Fruit fly (Drosophila melanogaster): ENCODE results near the gene kud.

kud gene

DNA sequence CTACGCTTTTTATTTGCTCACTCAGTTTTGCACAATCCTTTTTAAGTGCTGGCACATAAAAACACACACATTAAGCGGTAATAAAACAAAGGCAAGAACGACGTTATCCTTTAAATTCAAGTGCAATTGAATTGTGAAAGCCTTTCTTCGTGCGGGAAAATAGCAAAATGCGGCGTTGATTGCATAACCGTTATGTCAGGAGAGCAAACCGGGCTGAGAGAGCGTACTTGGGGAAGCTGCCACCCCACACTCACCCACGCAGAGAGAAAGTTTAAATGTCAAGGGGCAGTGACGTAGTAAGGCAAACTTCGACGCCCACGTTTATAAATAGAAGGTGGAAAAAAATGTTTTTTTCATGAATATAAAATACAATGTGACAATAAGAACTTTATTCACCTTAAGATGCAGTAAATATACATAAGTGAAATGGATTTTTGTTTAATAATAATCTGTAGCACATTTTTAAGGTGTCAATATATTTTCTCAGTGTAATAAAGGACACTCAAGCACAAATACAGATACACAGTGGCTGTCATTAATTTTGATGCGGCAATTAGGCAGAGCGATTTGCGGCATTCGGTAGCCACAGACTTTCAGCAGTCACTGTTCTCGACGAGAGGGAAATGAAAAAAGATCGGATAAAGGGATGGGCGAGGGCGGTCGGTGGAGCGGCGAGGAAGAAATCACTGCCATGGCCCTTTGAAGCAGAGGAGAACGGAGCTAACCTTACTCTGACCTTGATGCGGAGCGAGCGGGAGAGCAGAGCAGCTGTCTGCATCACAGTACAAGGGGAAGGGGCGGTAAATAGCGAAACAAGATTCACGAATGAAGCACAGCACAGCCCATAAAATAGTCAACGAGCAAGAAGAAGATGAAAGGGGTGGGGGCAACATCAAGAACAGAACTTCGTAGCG lies 38.7 kb downstream of the kud start:
- peak; percentile 60 for TF ChIP-seq CG7045 (GFP tag; optimal IDR thresholded peaks at IDR 0.05)
- TF ChIP-seq kay (GFP tag; ENCODE audit: borderline replicate concordance): peak; percentile 46
- TF ChIP-seq CG1620 (GFP tag; optimal IDR thresholded peaks at IDR 0.05): no peak
- peak; percentile 15 for TF ChIP-seq CG7101 (tag; optimal IDR thresholded peaks at IDR 0.05)
- TF ChIP-seq pad (GFP tag; optimal IDR thresholded peaks at IDR 0.05): peak; percentile 65
- peak; percentile 46 for TF ChIP-seq Hr96 (GFP tag; optimal IDR thresholded peaks at IDR 0.05)
- no peak for TF ChIP-seq bab1 (GFP tag; optimal IDR thresholded peaks at IDR 0.05)
- TF ChIP-seq CG14711 (tag; optimal IDR thresholded peaks at IDR 0.05): peak; percentile 18
- no peak for TF ChIP-seq ovo (GFP tag; optimal IDR thresholded peaks at IDR 0.05)
- peak; percentile 54 for TF ChIP-seq CG5204 (GFP tag; optimal IDR thresholded peaks at IDR 0.05)
- TF ChIP-seq CG33017 (tag; optimal IDR thresholded peaks at IDR 0.05): peak; percentile 69
- TF ChIP-seq cic (GFP tag; optimal IDR thresholded peaks at IDR 0.05): no peak
- no peak for TF ChIP-seq Crg-1 (GFP tag; optimal IDR thresholded peaks at IDR 0.05)

DNA sequence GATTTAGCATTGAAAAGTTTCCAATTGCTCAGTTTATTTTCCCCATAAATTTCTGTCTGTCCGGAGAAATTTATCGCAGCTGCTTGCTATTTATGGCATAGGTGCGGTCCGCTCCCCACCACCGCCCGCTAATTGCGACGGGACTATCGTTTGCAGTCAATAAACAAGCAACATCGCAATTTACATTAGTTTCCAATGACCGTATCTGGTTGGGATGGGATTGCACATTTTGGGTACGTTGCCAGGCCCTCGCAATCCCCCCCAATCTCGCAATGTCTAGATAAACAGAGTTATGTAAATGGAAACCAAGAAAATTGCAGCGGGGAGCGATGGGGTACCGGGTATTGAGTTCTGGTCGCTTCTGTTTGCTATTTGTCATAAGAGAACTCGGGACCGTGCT lies 40.2 kb downstream of the kud start, which contains the start of gene nudC:
Gene nudC, plus strand, starts transcription at position 368 of the 400 bp plus-strand sequence.
- peak; percentile 21 for TF ChIP-seq Mnt (GFP tag; optimal IDR thresholded peaks at IDR 0.05)
- TF ChIP-seq CG33017 (tag; optimal IDR thresholded peaks at IDR 0.05): no peak
- no peak for TF ChIP-seq toe (GFP tag; optimal IDR thresholded peaks at IDR 0.05)
- peak; percentile 60 for TF ChIP-seq Crg-1 (GFP tag; optimal IDR thresholded peaks at IDR 0.05)
- TF ChIP-seq CG12768 (GFP tag; optimal IDR thresholded peaks at IDR 0.05): peak; percentile 27
- TF ChIP-seq CG1620 (GFP tag; optimal IDR thresholded peaks at IDR 0.05): peak; percentile 37
- no peak for TF ChIP-seq CG14711 (tag; optimal IDR thresholded peaks at IDR 0.05)
- TF ChIP-seq Clk (GFP tag; optimal IDR thresholded peaks at IDR 0.05): no peak
- no peak for TF ChIP-seq bab1 (GFP tag; optimal IDR thresholded peaks at IDR 0.05)
- TF ChIP-seq ovo (GFP tag; optimal IDR thresholded peaks at IDR 0.05): peak; percentile 68
- peak; percentile 59 for TF ChIP-seq cic (GFP tag; optimal IDR thresholded peaks at IDR 0.05)
- TF ChIP-seq CG7101 (tag; optimal IDR thresholded peaks at IDR 0.05): peak; percentile 36
- peak; percentile 50 for TF ChIP-seq CG7045 (GFP tag; optimal IDR thresholded peaks at IDR 0.05)
- TF ChIP-seq cnc (optimal IDR thresholded peaks at IDR 0.05): no peak
- no peak for TF ChIP-seq CG11617 (GFP tag; optimal IDR thresholded peaks at IDR 0.05)
- peak; percentile 85 for TF ChIP-seq tj (GFP tag; optimal IDR thresholded peaks at IDR 0.05)
- TF ChIP-seq pad (GFP tag; optimal IDR thresholded peaks at IDR 0.05): peak; percentile 16
- TF ChIP-seq CG5204 (GFP tag; optimal IDR thresholded peaks at IDR 0.05): no peak
- TF ChIP-seq Hr96 (GFP tag; optimal IDR thresholded peaks at IDR 0.05): no peak
- peak; percentile 72 for TF ChIP-seq kay (GFP tag; ENCODE audit: borderline replicate concordance)

DNA sequence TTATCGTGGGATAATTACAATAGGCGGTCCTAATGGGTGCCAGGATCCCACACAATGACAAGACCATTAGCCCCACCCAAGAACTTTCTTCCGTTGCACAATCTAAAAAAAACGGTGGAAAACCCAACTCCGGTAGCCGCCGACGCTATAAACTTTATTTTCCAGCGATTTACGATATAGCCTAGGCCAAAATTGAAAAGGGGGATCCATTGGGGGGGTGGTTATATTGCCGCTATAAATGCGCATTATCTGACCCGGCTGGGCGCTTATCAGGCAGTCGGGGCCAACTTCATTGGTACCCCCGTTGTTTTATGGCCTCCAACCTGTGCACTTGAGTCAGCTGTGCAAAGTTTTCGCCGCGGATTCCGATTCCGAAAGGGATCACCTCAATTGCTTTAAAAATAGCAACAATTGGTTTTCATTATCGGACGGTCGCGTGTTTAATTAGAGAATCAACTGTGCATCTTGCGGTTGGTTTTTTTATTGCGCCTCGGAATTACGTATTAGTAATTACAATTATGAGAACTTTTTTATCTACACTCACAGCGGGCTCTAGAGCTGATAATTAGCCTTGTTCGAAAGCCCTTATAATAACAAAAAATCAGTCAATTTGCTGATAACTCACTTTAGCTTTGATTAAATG lies 41.0 kb downstream of the kud start:
- TF ChIP-seq CG5204 (GFP tag; optimal IDR thresholded peaks at IDR 0.05) (peak; percentile 47), CG7045 (GFP tag; optimal IDR thresholded peaks at IDR 0.05) (peak; percentile 93), CG7101 (tag; optimal IDR thresholded peaks at IDR 0.05) (peak; percentile 37), CG11617 (GFP tag; optimal IDR thresholded peaks at IDR 0.05) (peak; percentile 49), CG33017 (tag; optimal IDR thresholded peaks at IDR 0.05) (peak; percentile 62), kay (GFP tag; ENCODE audit: borderline replicate concordance) (no peak), CG1620 (GFP tag; optimal IDR thresholded peaks at IDR 0.05) (no peak), bab1 (GFP tag; optimal IDR thresholded peaks at IDR 0.05) (no peak), CG14711 (tag; optimal IDR thresholded peaks at IDR 0.05) (peak; percentile 53), Clk (GFP tag; optimal IDR thresholded peaks at IDR 0.05) (peak; percentile 74), CG12768 (GFP tag; optimal IDR thresholded peaks at IDR 0.05) (peak; percentile 93), cnc (optimal IDR thresholded peaks at IDR 0.05) (no peak), ovo (GFP tag; optimal IDR thresholded peaks at IDR 0.05) (peak; percentile 66), tj (GFP tag; optimal IDR thresholded peaks at IDR 0.05) (peak; percentile 32), pad (GFP tag; optimal IDR thresholded peaks at IDR 0.05) (peak; percentile 61), Hr96 (GFP tag; optimal IDR thresholded peaks at IDR 0.05) (peak; percentile 63), Mnt (GFP tag; optimal IDR thresholded peaks at IDR 0.05) (peak; percentile 59), toe (GFP tag; optimal IDR thresholded peaks at IDR 0.05) (peak; percentile 59), cic (GFP tag; optimal IDR thresholded peaks at IDR 0.05) (peak; percentile 91), Crg-1 (GFP tag; optimal IDR thresholded peaks at IDR 0.05) (peak; percentile 49)

DNA sequence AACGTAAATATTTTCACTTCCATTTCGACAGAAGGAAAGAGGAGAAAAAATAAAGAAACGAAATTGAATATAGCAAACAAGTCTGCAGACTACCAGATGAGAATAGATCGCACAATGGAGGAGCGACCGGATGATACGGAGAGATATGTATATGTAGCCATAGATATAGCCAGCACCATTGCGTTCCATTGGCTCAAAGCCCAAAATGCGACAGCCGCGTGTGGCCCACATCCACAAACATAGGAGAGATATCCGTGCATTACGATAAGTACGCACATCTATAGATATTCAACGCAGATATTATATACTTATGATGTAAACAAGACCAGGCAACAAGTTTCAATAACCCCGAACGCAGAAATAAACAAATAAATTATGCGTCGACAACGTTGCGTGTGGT lies 41.5 kb downstream of the kud start:
- TF ChIP-seq CG12768 (GFP tag; optimal IDR thresholded peaks at IDR 0.05) (no peak), ovo (GFP tag; optimal IDR thresholded peaks at IDR 0.05) (no peak), Crg-1 (GFP tag; optimal IDR thresholded peaks at IDR 0.05) (no peak), Mnt (GFP tag; optimal IDR thresholded peaks at IDR 0.05) (no peak), tj (GFP tag; optimal IDR thresholded peaks at IDR 0.05) (no peak), CG11617 (GFP tag; optimal IDR thresholded peaks at IDR 0.05) (no peak), Hr96 (GFP tag; optimal IDR thresholded peaks at IDR 0.05) (no peak), CG7045 (GFP tag; optimal IDR thresholded peaks at IDR 0.05) (no peak), cic (GFP tag; optimal IDR thresholded peaks at IDR 0.05) (no peak), bab1 (GFP tag; optimal IDR thresholded peaks at IDR 0.05) (no peak), toe (GFP tag; optimal IDR thresholded peaks at IDR 0.05) (no peak), CG5204 (GFP tag; optimal IDR thresholded peaks at IDR 0.05) (no peak), kay (GFP tag; ENCODE audit: borderline replicate concordance) (no peak), CG33017 (tag; optimal IDR thresholded peaks at IDR 0.05) (no peak), cnc (optimal IDR thresholded peaks at IDR 0.05) (no peak), pad (GFP tag; optimal IDR thresholded peaks at IDR 0.05) (no peak)
